Fruit fly (Drosophila melanogaster): Measurements from ENCODE around the gene CG8010.

The CG8010 gene

DNA sequence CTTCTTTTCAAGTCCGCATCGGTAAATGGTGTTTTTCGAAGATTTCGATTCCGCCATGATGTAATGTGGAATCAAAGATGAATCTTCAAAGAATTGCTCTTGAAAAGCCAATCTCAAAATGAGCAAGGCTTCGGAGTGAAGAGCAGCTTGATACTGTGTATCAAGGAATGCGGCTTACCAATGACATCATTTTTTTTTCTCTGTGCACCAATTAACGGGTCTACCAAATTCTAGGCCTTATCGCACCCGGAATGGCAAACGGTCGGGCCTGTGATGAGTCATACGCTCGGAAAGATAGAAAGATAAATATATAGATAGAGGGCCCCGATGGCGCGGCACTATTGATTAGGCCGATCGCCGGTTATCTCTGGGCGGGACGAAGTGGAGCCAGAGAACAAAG lies 47.9 kb upstream of the CG8010 start (continued):
- TF ChIP-seq CG12659 (GFP tag; optimal IDR thresholded peaks at IDR 0.05) (no peak), CG18599 (GFP tag; optimal IDR thresholded peaks at IDR 0.05) (no peak), jumu (GFP tag; optimal IDR thresholded peaks at IDR 0.05) (no peak), CG14860 (GFP tag; IDR thresholded peaks at IDR 0.05; ENCODE audit: partially characterized antibody) (no peak), crol (GFP tag; IDR thresholded peaks at IDR 0.05) (peak; percentile 33; the same call in 1 of the 2 replicates), CG7745 (tag; optimal IDR thresholded peaks at IDR 0.05) (no peak), ssp (GFP tag; IDR thresholded peaks at IDR 0.05) (no peak), kay (GFP tag; optimal IDR thresholded peaks at IDR 0.05) (no peak), dmrt11E (tag; optimal IDR thresholded peaks at IDR 0.05) (no peak), CG12744 (GFP tag; optimal IDR thresholded peaks at IDR 0.05) (no peak), BtbVII (GFP tag; optimal IDR thresholded peaks at IDR 0.05) (no peak), D19B (GFP tag; optimal IDR thresholded peaks at IDR 0.05) (no peak), HLH4C (GFP tag; IDR thresholded peaks at IDR 0.05; ENCODE audit: partially characterized antibody) (no peak)

- peak; percentile 46; the same call in 2 of the 3 replicates for TF ChIP-seq CG34224 (GFP tag; IDR thresholded peaks at IDR 0.05; ENCODE audit: partially characterized antibody)
- peak; percentile 24 to 28 for TF ChIP-seq Trl (optimal IDR thresholded peaks at IDR 0.05)
- TF ChIP-seq Trl (GFP tag; optimal IDR thresholded peaks at IDR 0.05) = no peak
- TF ChIP-seq CG13287 (GFP tag; IDR thresholded peaks at IDR 0.05; ENCODE audit: partially characterized antibody) = 0 out of 2 replicates have a peak, but pooled peaks have one; percentile 9
- no peak for TF ChIP-seq ewg (GFP tag; optimal IDR thresholded peaks at IDR 0.05)
- no peak for TF ChIP-seq ems (GFP tag; optimal IDR thresholded peaks at IDR 0.05)
- TF ChIP-seq Doc3 (GFP tag; IDR thresholded peaks at IDR 0.05; ENCODE audit: partially characterized antibody) = peak; percentile 25; the same call in 1 of the 3 replicates
- TF ChIP-seq HmgZ (tag; optimal IDR thresholded peaks at IDR 0.05) = peak; percentile 1
- peak; percentile 62 for TF ChIP-seq onecut (GFP tag; IDR thresholded peaks at IDR 0.05)
- no peak for TF ChIP-seq CG10366 (GFP tag; IDR thresholded peaks at IDR 0.05)
- peak; percentile 40 for TF ChIP-seq corto (GFP tag; optimal IDR thresholded peaks at IDR 0.05)
- no peak for TF ChIP-seq CG16813 (GFP tag; IDR thresholded peaks at IDR 0.05; ENCODE audit: partially characterized antibody)
- no peak for TF ChIP-seq Awh (GFP tag; IDR thresholded peaks at IDR 0.05)
- TF ChIP-seq CG3847 (GFP tag; IDR thresholded peaks at IDR 0.05) = no peak
- TF ChIP-seq Sry-β (GFP tag; optimal IDR thresholded peaks at IDR 0.05) = no peak
- TF ChIP-seq sd (tag; optimal IDR thresholded peaks at IDR 0.05) = peak; percentile 71
- peak; percentile 43 for TF ChIP-seq CG34376 (GFP tag; optimal IDR thresholded peaks at IDR 0.05)
- TF ChIP-seq mirr (GFP tag; optimal IDR thresholded peaks at IDR 0.05) = peak; percentile 35
- 0 out of 2 replicates have a peak, but pooled peaks have one; percentile 15 for TF ChIP-seq Scr (GFP tag; IDR thresholded peaks at IDR 0.05; ENCODE audit: partially characterized antibody)
- peak; percentile 9; the same call in 1 of the 3 replicates for TF ChIP-seq zen2 (GFP tag; IDR thresholded peaks at IDR 0.05; ENCODE audit: partially characterized antibody)
- TF ChIP-seq unc-4 (GFP tag; IDR thresholded peaks at IDR 0.05; ENCODE audit: partially characterized antibody) = no peak
- TF ChIP-seq CG6791 (GFP tag; IDR thresholded peaks at IDR 0.05; ENCODE audit: partially characterized antibody) = 0 out of 3 replicates have a peak, but pooled peaks have one; percentile 41
- no peak for TF ChIP-seq pan (optimal IDR thresholded peaks at IDR 0.05)
- TF ChIP-seq pan (GFP tag; optimal IDR thresholded peaks at IDR 0.05 in 1 of 2, IDR thresholded peaks at IDR 0.05 in 1 of 2) = no peak
- TF ChIP-seq CG13123 (GFP tag; optimal IDR thresholded peaks at IDR 0.05) = no peak
- TF ChIP-seq chinmo (GFP tag; IDR thresholded peaks at IDR 0.05; ENCODE audit: partially characterized antibody) = 0 out of 4 replicates have a peak, but pooled peaks have one; percentile 47
- no peak for TF ChIP-seq CG10543 (GFP tag; optimal IDR thresholded peaks at IDR 0.05)
- TF ChIP-seq BEAF-32 (GFP tag; optimal IDR thresholded peaks at IDR 0.05) = peak; percentile 41
- peak; percentile 98 for TF ChIP-seq CG13894 (tag; optimal IDR thresholded peaks at IDR 0.05)
- no peak for TF ChIP-seq CG6813 (GFP tag; optimal IDR thresholded peaks at IDR 0.05)
- no peak for TF ChIP-seq otp (GFP tag; IDR thresholded peaks at IDR 0.05)
- no peak for TF ChIP-seq CG14014 (GFP tag; IDR thresholded peaks at IDR 0.05)
- TF ChIP-seq Camta (GFP tag; optimal IDR thresholded peaks at IDR 0.05) = no peak
- peak; percentile 96 for TF ChIP-seq CG17612 (GFP tag; IDR thresholded peaks at IDR 0.05)
Measured at dm6 chrX:19315421-19316260, 46.9 kb upstream of the CG8010 start.
